Worm (Caenorhabditis elegans) whole organism, L4 larva: ENCODE results near the gene C29E4.11.

Experiments used
- daf-8 ChIP-seq: fragments of 200-800 bp; sonication (Bioruptor generic); IDR thresholded peaks from 2 replicates; pipeline ENCODE4 v1.3.6; 2022; ENCODE audit warnings: missing genetic modification characterization, missing compliant biosample characterization
- egl-27 ChIP-seq: sonication (generic microtip); optimal IDR thresholded peaks from 3 replicates; lab custom pipeline; 2017; ENCODE audit warnings: missing biosample characterization, missing genetic modification reagents, missing genetic modification characterization
- fos-1 ChIP-seq: fragments of 150-350 bp; optimal IDR thresholded peaks from 2 replicates; lab custom pipeline; 2014; ENCODE audit warnings: missing biosample characterization, missing genetic modification characterization
- hlh-30 ChIP-seq: sonication (generic microtip); optimal IDR thresholded peaks from 2 replicates; lab custom pipeline; 2017; ENCODE audit warnings: antibody characterized with exemption, mild to moderate bottlenecking, missing genetic modification characterization, missing compliant biosample characterization; ENCODE audit not compliant: insufficient read depth
- jun-1 ChIP-seq: fragments of 150-350 bp; optimal IDR thresholded peaks from 2 replicates; lab custom pipeline; 2014; ENCODE audit warnings: missing biosample characterization, missing genetic modification reagents, missing genetic modification characterization
- mdl-1 ChIP-seq, 2 experiments: fragments of 150-350 bp in 1 of 2; sonication (generic microtip) in 1 of 2; optimal IDR thresholded peaks; 2 replicates each; lab custom pipeline; 2014 to 2017; ENCODE audit warnings: missing biosample characterization in 2 of 2, missing genetic modification characterization in 2 of 2
- nhr-11 ChIP-seq: fragments of 150-350 bp; optimal IDR thresholded peaks from 2 replicates; lab custom pipeline; 2014; ENCODE audit warnings: missing biosample characterization, missing genetic modification characterization
- nhr-28 ChIP-seq: fragments of 150-350 bp; optimal IDR thresholded peaks from 2 replicates; lab custom pipeline; 2014; ENCODE audit warnings: missing biosample characterization, missing genetic modification characterization
- set-16 ChIP-seq: fragments of 200-800 bp; sonication (Bioruptor generic); IDR thresholded peaks from 2 replicates; pipeline ENCODE4 v1.3.6; 2022; ENCODE audit warnings: missing genetic modification reagents, missing genetic modification characterization, missing compliant biosample characterization
- unc-39 ChIP-seq: sonication (generic microtip); optimal IDR thresholded peaks from 2 replicates; lab custom pipeline; 2017; ENCODE audit warnings: missing biosample characterization, missing genetic modification characterization
- zip-11 ChIP-seq: fragments of 200-800 bp; sonication (Bioruptor generic); IDR thresholded peaks from 2 replicates; pipeline ENCODE4 v1.3.6; 2022; ENCODE audit warnings: missing genetic modification characterization, missing compliant biosample characterization

- no peak for TF ChIP-seq nhr-11 (tag; lab: Kevin White, UChicago)
- no peak for TF ChIP-seq set-16 (GFP tag; lab: Robert Waterston, UW)
- TF ChIP-seq fos-1 (tag; lab: Kevin White, UChicago): no peak
- TF ChIP-seq unc-39 (tag; lab: Kevin White, UChicago): no peak
- no peak for TF ChIP-seq daf-8 (GFP tag; lab: Robert Waterston, UW)
- TF ChIP-seq mdl-1 (tag; optimal IDR thresholded peaks at IDR 0.05; lab: Kevin White, UChicago): no peak
- TF ChIP-seq nhr-28 (tag; lab: Kevin White, UChicago): no peak
- TF ChIP-seq egl-27 (tag; lab: Kevin White, UChicago): no peak
- no peak for TF ChIP-seq jun-1
- no peak for TF ChIP-seq hlh-30 (tag; lab: Kevin White, UChicago)
- TF ChIP-seq zip-11: no peak
Observed at ce11 chrIII:7986585-7987171, 28.8 kb upstream of the C29E4.11 start, which contains the start of gene hrpk-2.
